Worm (Caenorhabditis elegans): Measurements from ENCODE around the gene srsx-29.

The srsx-29 gene

ce11 chrV:10136644-10137043 lies 18.2 kb upstream of the srsx-29 start:
- peak; percentile 99 for TF ChIP-seq egrh-3 (GFP tag; IDR thresholded peaks at IDR 0.05)

- TF ChIP-seq pbrm-1 (GFP tag; IDR thresholded peaks at IDR 0.05) (peak; percentile 92), attf-6 (GFP tag; IDR thresholded peaks at IDR 0.05) (peak; percentile 71), mcd-1 (GFP tag; IDR thresholded peaks at IDR 0.05) (0 out of 2 replicates have a peak, but pooled peaks have one; percentile 33), rcor-1 (GFP tag; IDR thresholded peaks at IDR 0.05) (peak; percentile 63), Y53G8AR.9 (GFP tag; conservative IDR thresholded peaks at IDR 0.05) (0 out of 2 replicates have a peak, but pooled peaks have one; percentile 38), madf-3 (GFP tag; IDR thresholded peaks at IDR 0.05) (peak; percentile 88), hsf-1 (GFP tag; IDR thresholded peaks at IDR 0.05) (peak; percentile 41; the same call in 1 of the 2 replicates), ekl-4 (GFP tag; IDR thresholded peaks at IDR 0.05) (0 out of 2 replicates have a peak, but pooled peaks have one; percentile 59), madf-6 (GFP tag; IDR thresholded peaks at IDR 0.05) (peak; percentile 55; the same call in 1 of the 2 replicates), lin-26 (GFP tag; IDR thresholded peaks at IDR 0.05) (peak; percentile 99), D2030.7 (GFP tag; IDR thresholded peaks at IDR 0.05) (peak; percentile 51), egrh-3 (GFP tag; IDR thresholded peaks at IDR 0.05) (peak; percentile 99), F39B2.1 (GFP tag; IDR thresholded peaks at IDR 0.05) (0 out of 2 replicates have a peak, but pooled peaks have one; percentile 37)
Measured at ce11 chrV:10138582-10138981, 16.2 kb upstream of the srsx-29 start.

DNA sequence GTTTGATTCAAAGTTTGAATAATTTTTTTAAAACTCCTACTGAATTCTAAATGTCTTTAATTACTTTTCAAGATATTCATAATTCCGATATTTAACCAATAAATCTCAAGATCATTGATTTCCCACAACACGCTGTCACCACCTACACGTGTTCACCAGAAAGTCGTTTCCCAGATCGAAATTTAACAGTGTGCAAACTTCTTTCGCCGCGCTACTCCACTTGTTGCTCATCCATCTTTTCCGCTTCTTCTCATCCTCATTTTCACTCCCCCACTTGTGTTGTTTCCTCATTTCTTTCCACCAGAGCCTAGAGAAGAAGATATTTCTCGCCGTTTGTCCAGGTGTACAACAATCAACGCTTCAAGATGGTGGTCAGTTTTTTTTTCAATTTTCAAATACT lies 9.1 kb upstream of the srsx-29 start, which contains the start of gene C51E3.9:
C51E3.9 (plus strand) TSS at position 301 of the 400 bp plus-strand sequence.
- no peak for TF ChIP-seq hmg-1.2 (GFP tag; IDR thresholded peaks at IDR 0.05)
- no peak for TF ChIP-seq zfh-2 (GFP tag; conservative IDR thresholded peaks at IDR 0.05)
- no peak for TF ChIP-seq K12H6.12 (tag; optimal IDR thresholded peaks at IDR 0.05)
- TF ChIP-seq ZK185.1 (tag; optimal IDR thresholded peaks at IDR 0.05; ENCODE audit: poor library complexity, severe bottlenecking) = no peak
- no peak for TF ChIP-seq F52B5.7 (tag; optimal IDR thresholded peaks at IDR 0.05)
- no peak for TF ChIP-seq mcd-1 (GFP tag; IDR thresholded peaks at IDR 0.05)
- TF ChIP-seq madf-3 (GFP tag; IDR thresholded peaks at IDR 0.05) = no peak
- no peak for TF ChIP-seq pha-4 (tag; optimal IDR thresholded peaks at IDR 0.05)
- TF ChIP-seq K11D2.4 (GFP tag; IDR thresholded peaks at IDR 0.05) = no peak
- no peak for TF ChIP-seq snpc-4 (GFP tag; optimal IDR thresholded peaks at IDR 0.05)
- no peak for TF ChIP-seq snpc-4 (tag; optimal IDR thresholded peaks at IDR 0.05)
- TF ChIP-seq tbp1 (GFP tag; optimal IDR thresholded peaks at IDR 0.05) = no peak

DNA sequence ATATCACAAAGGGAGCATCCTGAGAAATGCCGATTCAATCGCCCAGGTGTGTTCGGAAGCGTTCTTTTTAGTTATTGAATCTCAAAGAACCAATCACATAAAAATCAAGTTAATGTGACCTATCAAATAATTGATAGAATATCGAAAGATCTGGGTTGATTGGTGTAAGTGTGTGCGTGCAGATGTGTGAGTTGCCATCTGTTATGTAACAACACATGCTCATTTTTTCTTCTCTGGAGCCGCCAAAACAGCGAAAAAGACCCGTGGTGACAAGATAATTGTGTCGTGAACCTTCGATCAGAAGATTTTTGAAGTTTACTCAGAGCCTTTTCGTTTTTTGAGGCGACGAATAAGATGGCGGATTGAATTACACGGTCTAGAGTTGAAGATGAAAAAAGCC lies 8.0 kb upstream of the srsx-29 start:
- no peak for TF ChIP-seq B0019.2 (GFP tag; conservative IDR thresholded peaks at IDR 0.05)

- no peak for TF ChIP-seq egl-18 (GFP tag; IDR thresholded peaks at IDR 0.05)
- TF ChIP-seq Y56A3A.18 (GFP tag; IDR thresholded peaks at IDR 0.05) = no peak
- no peak for TF ChIP-seq Y53G8AR.9 (GFP tag; conservative IDR thresholded peaks at IDR 0.05)
- TF ChIP-seq akir-1 (GFP tag; optimal IDR thresholded peaks at IDR 0.05) = no peak
- no peak for TF ChIP-seq F33H1.4 (GFP tag; IDR thresholded peaks at IDR 0.05)
- no peak for TF ChIP-seq dpl-1 (GFP tag; optimal IDR thresholded peaks at IDR 0.05)
- no peak for TF ChIP-seq nfyb-1 (GFP tag; IDR thresholded peaks at IDR 0.05)
- no peak for TF ChIP-seq tbx-9 (tag; optimal IDR thresholded peaks at IDR 0.05; ENCODE audit: borderline replicate concordance)
- no peak for TF ChIP-seq madf-3 (GFP tag; IDR thresholded peaks at IDR 0.05)
- no peak for TF ChIP-seq rpc-1 (optimal IDR thresholded peaks at IDR 0.05)
- TF ChIP-seq rpc-1 (tag; optimal IDR thresholded peaks at IDR 0.05) = no peak
- no peak for TF ChIP-seq let-526 (GFP tag; IDR thresholded peaks at IDR 0.05)
- no peak for TF ChIP-seq tbp1 (GFP tag; optimal IDR thresholded peaks at IDR 0.05)
- no peak for TF ChIP-seq hmg-20 (GFP tag; IDR thresholded peaks at IDR 0.05)
- TF ChIP-seq C06A6.2 (GFP tag; conservative IDR thresholded peaks at IDR 0.05) = no peak
- no peak for TF ChIP-seq xnd-1 (tag; optimal IDR thresholded peaks at IDR 0.05)
- no peak for TF ChIP-seq somi-1 (GFP tag; optimal IDR thresholded peaks at IDR 0.05)
- no peak for TF ChIP-seq B0019.2 (GFP tag; conservative IDR thresholded peaks at IDR 0.05)
- TF ChIP-seq ztf-26 (tag; optimal IDR thresholded peaks at IDR 0.05) = no peak
Measured at ce11 chrV:10148352-10148751, 6.4 kb upstream of the srsx-29 start, which contains the start of gene srsx-26. Gene srsx-26, plus strand, starts transcription at chrV:10148652.
